Fruit fly (Drosophila melanogaster): ENCODE data around the gene rudhira.

Gene rudhira

DNA sequence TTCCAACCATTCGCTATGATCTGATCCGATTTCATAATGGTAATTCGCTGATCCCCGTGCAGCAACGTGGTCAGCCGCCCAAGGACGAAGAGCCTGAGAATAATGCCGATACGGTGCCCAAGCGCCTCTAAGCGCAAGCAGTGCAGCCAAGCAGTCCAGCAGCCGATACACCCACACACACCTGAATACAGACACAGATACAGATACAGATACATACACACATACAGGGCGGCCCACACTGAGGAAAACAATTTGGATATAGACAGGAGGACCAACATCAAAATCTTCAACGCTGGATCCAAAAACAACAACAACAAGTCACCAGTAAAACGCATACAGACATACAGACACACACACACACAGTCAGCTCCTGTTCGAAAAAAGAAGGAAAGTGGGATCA is 16.8 kb upstream of the rudhira start:
- TF ChIP-seq pan (optimal IDR thresholded peaks at IDR 0.05) (no peak), EcR (GFP tag; optimal IDR thresholded peaks at IDR 0.05) (no peak), Dll (optimal IDR thresholded peaks at IDR 0.05) (no peak), usp (GFP tag; optimal IDR thresholded peaks at IDR 0.05) (no peak), CG8478 (optimal IDR thresholded peaks at IDR 0.05) (no peak), psq (optimal IDR thresholded peaks at IDR 0.05) (no peak)

dm6 chrX:11805066-11805766 is 11.5 kb upstream of the rudhira start:
- TF ChIP-seq psq (optimal IDR thresholded peaks at IDR 0.05), result no peak
- TF ChIP-seq usp (GFP tag; optimal IDR thresholded peaks at IDR 0.05), result no peak

dm6 chrX:11806196-11806595 is 10.5 kb upstream of the rudhira start:
- TF ChIP-seq EcR (GFP tag; optimal IDR thresholded peaks at IDR 0.05) (no peak), psq (optimal IDR thresholded peaks at IDR 0.05) (no peak), usp (GFP tag; optimal IDR thresholded peaks at IDR 0.05) (no peak), Dll (optimal IDR thresholded peaks at IDR 0.05) (no peak), CG8478 (optimal IDR thresholded peaks at IDR 0.05) (no peak), pan (optimal IDR thresholded peaks at IDR 0.05) (no peak)

dm6 chrX:11806867-11807747 is 9.6 kb upstream of the rudhira start, which contains the start of gene Hsc70-3:
Hsc70-3 (minus strand) TSS chrX:11807117.
- no peak for TF ChIP-seq psq (optimal IDR thresholded peaks at IDR 0.05)
- TF ChIP-seq pan (optimal IDR thresholded peaks at IDR 0.05), result no peak

DNA sequence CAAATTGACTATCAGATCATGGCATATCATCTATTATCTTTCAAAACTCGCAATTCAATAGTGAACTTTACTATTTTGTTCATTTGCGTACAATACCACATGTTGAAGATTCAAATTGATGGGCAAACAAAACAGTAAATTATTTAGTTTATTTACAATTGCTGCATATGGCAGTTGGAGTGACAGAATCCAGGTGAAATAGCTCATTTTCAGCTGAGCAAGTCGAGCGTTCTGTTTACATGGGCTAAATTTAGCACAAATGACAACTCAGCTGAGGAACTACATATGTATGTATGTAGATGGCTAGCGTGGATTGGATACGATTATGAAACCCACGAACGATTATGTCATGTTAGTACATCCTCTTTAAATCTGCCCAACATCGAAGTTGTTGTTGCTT is 3.9 kb upstream of the rudhira start:
- TF ChIP-seq pan (optimal IDR thresholded peaks at IDR 0.05), result no peak
- TF ChIP-seq EcR (GFP tag; optimal IDR thresholded peaks at IDR 0.05), result no peak
- no peak for TF ChIP-seq CG8478 (optimal IDR thresholded peaks at IDR 0.05)
- no peak for TF ChIP-seq psq (optimal IDR thresholded peaks at IDR 0.05)
- no peak for TF ChIP-seq usp (GFP tag; optimal IDR thresholded peaks at IDR 0.05)
- TF ChIP-seq Dll (optimal IDR thresholded peaks at IDR 0.05), result no peak

dm6 chrX:11813721-11814161 is 3.0 kb upstream of the rudhira start:
- no peak for TF ChIP-seq psq (optimal IDR thresholded peaks at IDR 0.05)
- TF ChIP-seq EcR (GFP tag; optimal IDR thresholded peaks at IDR 0.05), result no peak
- no peak for TF ChIP-seq usp (GFP tag; optimal IDR thresholded peaks at IDR 0.05)
- TF ChIP-seq CG8478 (optimal IDR thresholded peaks at IDR 0.05), result no peak
- no peak for TF ChIP-seq Dll (optimal IDR thresholded peaks at IDR 0.05)
- no peak for TF ChIP-seq pan (optimal IDR thresholded peaks at IDR 0.05)

dm6 chrX:11815356-11816270 is 1.1 kb upstream of the rudhira start:
- TF ChIP-seq pan (optimal IDR thresholded peaks at IDR 0.05) (no peak), CG8478 (optimal IDR thresholded peaks at IDR 0.05) (no peak), Dll (optimal IDR thresholded peaks at IDR 0.05) (no peak), usp (GFP tag; optimal IDR thresholded peaks at IDR 0.05) (no peak), EcR (GFP tag; optimal IDR thresholded peaks at IDR 0.05) (no peak), psq (optimal IDR thresholded peaks at IDR 0.05) (no peak)

DNA sequence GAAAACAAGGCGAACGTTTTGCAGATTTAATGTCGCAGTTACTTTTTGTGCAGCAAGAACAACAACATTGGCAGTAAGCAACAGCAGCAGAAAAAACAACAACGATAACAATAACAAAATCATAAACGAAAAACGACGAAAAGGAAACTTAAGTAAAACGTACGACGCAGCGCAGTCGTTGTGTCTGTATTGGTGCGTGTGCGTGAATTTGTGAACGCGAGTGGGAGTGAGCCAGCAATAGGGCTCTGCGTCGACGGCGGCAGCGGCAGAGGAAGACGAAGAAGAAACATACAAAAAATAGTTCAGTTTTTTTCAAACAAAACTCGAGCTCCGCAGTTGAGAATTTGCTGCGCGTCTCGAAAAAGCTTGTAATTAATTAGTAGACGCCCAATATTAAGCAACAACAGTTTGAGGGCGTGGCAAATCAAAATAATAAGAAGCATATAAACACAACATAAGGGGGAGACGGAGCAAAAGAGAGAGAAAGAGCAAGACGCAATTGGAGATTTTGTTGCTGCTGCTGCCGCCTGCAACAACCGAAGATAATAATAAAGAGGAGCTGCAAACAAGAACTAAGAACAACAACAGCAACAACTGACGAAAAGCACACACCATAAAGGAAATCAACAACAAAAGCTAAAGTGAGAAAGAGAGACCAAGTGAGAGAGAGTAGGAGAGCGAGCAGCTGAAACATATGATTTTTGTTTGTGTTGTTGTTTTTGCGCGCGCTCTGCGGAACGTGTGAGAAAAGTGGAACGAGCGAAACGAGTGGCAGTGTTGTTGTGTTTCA is 680 bp downstream of the rudhira start:
- TF ChIP-seq pan (optimal IDR thresholded peaks at IDR 0.05), result no peak
- TF ChIP-seq EcR (GFP tag; optimal IDR thresholded peaks at IDR 0.05), result no peak
- TF ChIP-seq CG8478 (optimal IDR thresholded peaks at IDR 0.05), result no peak
- TF ChIP-seq psq (optimal IDR thresholded peaks at IDR 0.05), result no peak
- TF ChIP-seq usp (GFP tag; optimal IDR thresholded peaks at IDR 0.05), result no peak
- TF ChIP-seq Dll (optimal IDR thresholded peaks at IDR 0.05), result no peak

- no peak for TF ChIP-seq Dll (optimal IDR thresholded peaks at IDR 0.05)
Measured at dm6 chrX:11818047-11818766, 1.5 kb downstream of the rudhira start.

DNA sequence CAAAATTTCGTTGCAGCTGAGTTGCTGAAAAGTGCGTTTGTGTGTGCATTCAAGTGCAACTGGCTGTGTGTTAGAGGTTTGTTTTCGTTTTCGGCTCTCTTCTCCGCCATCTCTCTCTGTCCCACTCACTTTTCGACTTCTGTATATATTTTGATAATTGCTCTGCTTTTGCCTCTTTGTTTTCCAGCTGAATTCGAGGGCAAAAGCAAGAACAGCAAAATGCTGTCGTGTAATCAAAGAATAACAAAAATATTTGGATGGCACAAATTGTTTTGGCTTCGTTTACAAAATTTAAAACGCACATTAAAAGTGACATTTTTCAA is 2.0 kb downstream of the rudhira start:
- TF ChIP-seq usp (GFP tag; optimal IDR thresholded peaks at IDR 0.05), result no peak
- TF ChIP-seq CG8478 (optimal IDR thresholded peaks at IDR 0.05), result no peak
- TF ChIP-seq psq (optimal IDR thresholded peaks at IDR 0.05), result no peak
- no peak for TF ChIP-seq pan (optimal IDR thresholded peaks at IDR 0.05)
- no peak for TF ChIP-seq EcR (GFP tag; optimal IDR thresholded peaks at IDR 0.05)
- TF ChIP-seq Dll (optimal IDR thresholded peaks at IDR 0.05), result peak; percentile 9

Data from whole organism.